Worm (Caenorhabditis elegans) whole organism, L2 larva: ENCODE results near the gene col-79.

Experiments
- ZK546.5 ChIP-seq: sonication (generic microtip); optimal IDR thresholded peaks from 2 replicates; lab custom pipeline; 2017; ENCODE audit warnings: missing biosample characterization, missing genetic modification characterization
- fos-1 ChIP-seq: fragments of 150-350 bp; optimal IDR thresholded peaks from 2 replicates; lab custom pipeline; 2014; ENCODE audit warnings: missing biosample characterization, missing genetic modification characterization
- mdl-1 ChIP-seq, 2 experiments: fragments of 150-350 bp in 1 of 2; sonication (generic microtip) in 1 of 2; optimal IDR thresholded peaks; 2 replicates each; lab custom pipeline; 2017; ENCODE audit warnings: missing biosample characterization in 2 of 2, missing genetic modification characterization in 2 of 2
- nhr-12 ChIP-seq: fragments of 150-350 bp; optimal IDR thresholded peaks from 2 replicates; lab custom pipeline; 2014; ENCODE audit warnings: missing biosample characterization, missing genetic modification characterization
- nhr-237 ChIP-seq: fragments of 150-350 bp; optimal IDR thresholded peaks from 2 replicates; lab custom pipeline; 2014; ENCODE audit warnings: missing biosample characterization, missing genetic modification characterization
- nhr-25 ChIP-seq: fragments of 150-350 bp; sonication (generic microtip); optimal IDR thresholded peaks from 3 replicates; lab custom pipeline; 2014; ENCODE audit warnings: missing biosample characterization, missing genetic modification characterization
- nhr-6 ChIP-seq: fragments of 150-350 bp; optimal IDR thresholded peaks from 2 replicates; lab custom pipeline; 2014; ENCODE audit warnings: missing biosample characterization, missing genetic modification characterization
- snpc-4 ChIP-seq: fragments of 150-350 bp; optimal IDR thresholded peaks from 2 replicates; lab custom pipeline; 2014; ENCODE audit warnings: missing biosample characterization, missing genetic modification characterization
- unc-55 ChIP-seq: fragments of 150-350 bp; sonication (generic microtip); optimal IDR thresholded peaks from 3 replicates; lab custom pipeline; 2014; ENCODE audit warnings: missing biosample characterization, missing genetic modification reagents, missing genetic modification characterization
- unc-62 ChIP-seq: fragments of 150-350 bp; optimal IDR thresholded peaks from 2 replicates; lab custom pipeline; 2014; ENCODE audit warnings: missing biosample characterization, missing genetic modification reagents, missing genetic modification characterization
- ztf-4 ChIP-seq: fragments of 150-350 bp; optimal IDR thresholded peaks from 2 replicates; lab custom pipeline; 2014; ENCODE audit warnings: missing biosample characterization, missing genetic modification characterization

ce11 chrII:10684954-10685353, 18.5 kb upstream of the col-79 start:
- no peak for TF ChIP-seq mdl-1 (tag; optimal IDR thresholded peaks at IDR 0.05; lab: Kevin White, UChicago)
- TF ChIP-seq nhr-25 (tag; lab: Kevin White, UChicago): no peak
- TF ChIP-seq unc-62 (GFP tag; lab: Kevin White, UChicago): no peak
- TF ChIP-seq nhr-12: no peak
- TF ChIP-seq fos-1 (tag; lab: Kevin White, UChicago): no peak
- TF ChIP-seq snpc-4: no peak
- no peak for TF ChIP-seq unc-55
- no peak for TF ChIP-seq ZK546.5 (tag; lab: Kevin White, UChicago)
- no peak for TF ChIP-seq nhr-6
- no peak for TF ChIP-seq nhr-237 (tag; lab: Kevin White, UChicago)
- no peak for TF ChIP-seq ztf-4
